Fruit fly (Drosophila melanogaster) whole organism, embryonic: ENCODE measurements around the gene CG11350.

Source experiments
- ATbp ChIP-seq: fragments of 200-800 bp; sonication (Bioruptor generic); optimal IDR thresholded peaks from 2 replicates; lab custom pipeline; 2017; ENCODE audit warnings: missing biosample characterization, mild to moderate bottlenecking, missing genetic modification characterization, missing genetic modification reagents
- Antp ChIP-seq: fragments of 200-800 bp; sonication (Bioruptor generic); optimal IDR thresholded peaks from 3 replicates; lab custom pipeline; 2016; ENCODE audit warnings: missing biosample characterization, missing genetic modification characterization
- Atf-2 ChIP-seq: fragments of 200-800 bp; sonication (Bioruptor generic); optimal IDR thresholded peaks from 2 replicates; lab custom pipeline; 2016; ENCODE audit warnings: missing biosample characterization, missing genetic modification characterization
- Awh ChIP-seq: fragments of 200-800 bp; sonication (Bioruptor generic); IDR thresholded peaks from 2 replicates; pipeline ENCODE4, ENCODE4 v1.3.6; 2022; ENCODE audit warnings: missing biosample characterization, missing genetic modification characterization
- Bteb2 ChIP-seq: fragments of 200-800 bp; sonication (Bioruptor generic); optimal IDR thresholded peaks from 2 replicates; lab custom pipeline; 2016; ENCODE audit warnings: missing biosample characterization, missing genetic modification characterization
- CG10462 ChIP-seq: fragments of 200-800 bp; sonication (Bioruptor generic); optimal IDR thresholded peaks from 2 replicates; lab custom pipeline; 2016; ENCODE audit warnings: missing biosample characterization, missing genetic modification characterization
- CG10959 ChIP-seq: fragments of 200-800 bp; sonication (Bioruptor generic); IDR thresholded peaks from 2 replicates; pipeline ENCODE4 v1.3.6; 2022; ENCODE audit warnings: missing biosample characterization, missing genetic modification characterization
- CG10979 ChIP-seq: fragments of 200-800 bp; sonication (Bioruptor generic); optimal IDR thresholded peaks from 2 replicates; lab custom pipeline; 2018; ENCODE audit warnings: missing biosample characterization, mild to moderate bottlenecking, missing genetic modification characterization, moderate library complexity
- CG11247 ChIP-seq: fragments of 200-800 bp; sonication (Bioruptor generic); IDR thresholded peaks from 2 replicates; pipeline ENCODE4 v1.3.6; 2022; ENCODE audit warnings: missing biosample characterization, missing genetic modification characterization
- CG12744 ChIP-seq: fragments of 200-800 bp; sonication (Bioruptor generic); optimal IDR thresholded peaks from 2 replicates; lab custom pipeline; 2016; ENCODE audit warnings: missing biosample characterization, missing genetic modification characterization
- CG1602 ChIP-seq: fragments of 200-800 bp; sonication (Bioruptor generic); optimal IDR thresholded peaks from 3 replicates; lab custom pipeline; 2016; ENCODE audit warnings: missing biosample characterization, missing genetic modification characterization
- CG1832 ChIP-seq: fragments of 200-800 bp; sonication (Bioruptor generic); optimal IDR thresholded peaks from 2 replicates; lab custom pipeline; 2017; ENCODE audit warnings: missing biosample characterization, mild to moderate bottlenecking, missing genetic modification characterization, inconsistent platforms
- CG3163 ChIP-seq: fragments of 200-800 bp; sonication (Bioruptor generic); optimal IDR thresholded peaks from 3 replicates; lab custom pipeline; 2016; ENCODE audit warnings: missing biosample characterization, missing genetic modification characterization
- CG32767 ChIP-seq: fragments of 200-800 bp; sonication (Bioruptor generic); IDR thresholded peaks from 2 replicates; pipeline ENCODE4 v1.3.6; 2022; ENCODE audit warnings: missing biosample characterization, missing genetic modification characterization
- CG33213 ChIP-seq: fragments of 200-800 bp; sonication (Bioruptor generic); optimal IDR thresholded peaks from 3 replicates; lab custom pipeline; 2016; ENCODE audit warnings: missing biosample characterization, missing genetic modification characterization
- CG4617 ChIP-seq: fragments of 200-800 bp; sonication (Bioruptor generic); optimal IDR thresholded peaks from 3 replicates; lab custom pipeline; 2016; ENCODE audit warnings: missing biosample characterization, missing genetic modification characterization, borderline replicate concordance
- CG6689 ChIP-seq: fragments of 200-800 bp; sonication (Bioruptor generic); IDR thresholded peaks from 2 replicates; pipeline ENCODE4 v1.3.6; 2022; ENCODE audit warnings: missing biosample characterization, missing genetic modification characterization
- CG7372 ChIP-seq: fragments of 200-800 bp; sonication (Bioruptor generic); IDR thresholded peaks from 2 replicates; pipeline ENCODE4 v1.3.6; 2022; ENCODE audit warnings: missing biosample characterization, missing genetic modification characterization
- CG7745 ChIP-seq: fragments of 200-800 bp; sonication (Bioruptor generic); optimal IDR thresholded peaks from 2 replicates; lab custom pipeline; 2018; ENCODE audit warnings: missing biosample characterization, mild to moderate bottlenecking, missing genetic modification characterization, moderate library complexity
- Camta ChIP-seq: fragments of 200-800 bp; sonication (Bioruptor generic); optimal IDR thresholded peaks from 2 replicates; lab custom pipeline; 2016; ENCODE audit warnings: missing biosample characterization, missing genetic modification characterization
- D19B ChIP-seq: fragments of 200-800 bp; sonication (Bioruptor generic); optimal IDR thresholded peaks from 2 replicates; lab custom pipeline; 2017; ENCODE audit warnings: missing biosample characterization, mild to moderate bottlenecking, missing genetic modification characterization
- Drgx ChIP-seq: fragments of 200-800 bp; sonication (Bioruptor generic); IDR thresholded peaks from 2 replicates; pipeline ENCODE4 v1.3.6; 2022; ENCODE audit warnings: missing biosample characterization, missing genetic modification characterization
- H15 ChIP-seq: fragments of 200-800 bp; sonication (Bioruptor generic); IDR thresholded peaks from 3 replicates; pipeline ENCODE4 v1.3.6; 2022; ENCODE audit warnings: missing biosample characterization, missing genetic modification characterization
- HLHmδ ChIP-seq: fragments of 200-800 bp; sonication (Bioruptor generic); optimal IDR thresholded peaks from 2 replicates; lab custom pipeline; 2018; ENCODE audit warnings: missing biosample characterization, mild to moderate bottlenecking, missing genetic modification characterization, moderate library complexity
- Hand ChIP-seq: fragments of 200-800 bp; sonication (Bioruptor generic); optimal IDR thresholded peaks from 2 replicates; lab custom pipeline; 2017; ENCODE audit warnings: mild to moderate bottlenecking, missing biosample characterization, missing genetic modification reagents, missing genetic modification characterization
- Jarid2 ChIP-seq: fragments of 200-800 bp; sonication (Bioruptor generic); optimal IDR thresholded peaks from 3 replicates; lab custom pipeline; 2017; ENCODE audit warnings: mild to moderate bottlenecking, missing biosample characterization, missing genetic modification reagents, missing genetic modification characterization
- MTF-1 ChIP-seq: fragments of 200-800 bp; sonication (Bioruptor generic); optimal IDR thresholded peaks from 2 replicates; lab custom pipeline; 2018; ENCODE audit warnings: missing biosample characterization, mild to moderate bottlenecking, missing genetic modification characterization, borderline replicate concordance
- Max ChIP-seq: fragments of 200-800 bp; sonication (Bioruptor generic); optimal IDR thresholded peaks from 2 replicates; lab custom pipeline; 2016; ENCODE audit warnings: missing biosample characterization, mild to moderate bottlenecking, missing genetic modification characterization
- Meics ChIP-seq: fragments of 200-800 bp; sonication (Bioruptor generic); optimal IDR thresholded peaks from 2 replicates; lab custom pipeline; 2017; ENCODE audit warnings: missing biosample characterization, mild to moderate bottlenecking, missing genetic modification characterization
- Sin3A ChIP-seq: fragments of >200 bp; optimal IDR thresholded peaks from 2 replicates; lab custom pipeline; 2018
- Sry-δ ChIP-seq: fragments of 200-800 bp; sonication (Bioruptor generic); optimal IDR thresholded peaks from 2 replicates; lab custom pipeline; 2016; ENCODE audit warnings: missing biosample characterization, missing genetic modification characterization
- ab ChIP-seq: fragments of 200-800 bp; sonication (Bioruptor generic); optimal IDR thresholded peaks from 2 replicates; lab custom pipeline; 2016; ENCODE audit warnings: missing biosample characterization, missing genetic modification characterization
- ase ChIP-seq: fragments of 200-800 bp; sonication (Bioruptor generic); IDR thresholded peaks from 3 replicates; pipeline ENCODE4 v1.3.6; 2022; ENCODE audit warnings: missing biosample characterization, missing genetic modification characterization
- bowl ChIP-seq: fragments of 200-800 bp; sonication (Bioruptor generic); IDR thresholded peaks from 2 replicates; pipeline ENCODE4 v1.3.6; 2022; ENCODE audit warnings: missing biosample characterization, missing genetic modification characterization
- chinmo ChIP-seq: fragments of 200-800 bp; sonication (Bioruptor generic); IDR thresholded peaks from 4 replicates; pipeline ENCODE4 v1.3.6; 2022; ENCODE audit warnings: missing biosample characterization, missing genetic modification characterization; ENCODE audit not compliant: partially characterized antibody
- crc ChIP-seq: fragments of 200-800 bp; sonication (Bioruptor generic); optimal IDR thresholded peaks from 2 replicates; lab custom pipeline; 2016; ENCODE audit warnings: missing biosample characterization, missing genetic modification characterization
- cwo ChIP-seq: fragments of 200-800 bp; sonication (Bioruptor generic); optimal IDR thresholded peaks from 3 replicates; lab custom pipeline; 2017; ENCODE audit warnings: missing biosample characterization, missing genetic modification characterization, mild to moderate bottlenecking, moderate library complexity, missing genetic modification reagents
- esg ChIP-seq: fragments of 200-800 bp; sonication (Bioruptor generic); conservative IDR thresholded peaks from 2 replicates; pipeline ENCODE4 v1.3.6; 2022; ENCODE audit warnings: missing biosample characterization, missing genetic modification characterization
- eve ChIP-seq, 2 experiments: fragments of >200 bp; optimal IDR thresholded peaks; 2 replicates each; lab custom pipeline; 2017; ENCODE audit warnings: missing biosample characterization in 2 of 2, missing genetic modification characterization in 2 of 2
- fd64A ChIP-seq: fragments of 200-800 bp; sonication (Bioruptor generic); optimal IDR thresholded peaks from 3 replicates; lab custom pipeline; 2018; ENCODE audit warnings: missing biosample characterization, mild to moderate bottlenecking, missing genetic modification characterization
- gce ChIP-seq: fragments of 200-800 bp; sonication (Bioruptor generic); IDR thresholded peaks from 3 replicates; pipeline ENCODE4 v1.3.6; 2022; ENCODE audit warnings: missing biosample characterization, missing genetic modification characterization
- gcm2 ChIP-seq: fragments of 200-800 bp; sonication (Bioruptor generic); optimal IDR thresholded peaks from 2 replicates; lab custom pipeline; 2016; ENCODE audit warnings: missing biosample characterization, missing genetic modification characterization
- hb ChIP-seq: fragments of 200-800 bp; sonication (Bioruptor generic); IDR thresholded peaks from 3 replicates; pipeline ENCODE4 v1.3.6; 2022; ENCODE audit warnings: missing biosample characterization, missing genetic modification characterization; ENCODE audit not compliant: partially characterized antibody
- hbn ChIP-seq: fragments of 200-800 bp; sonication (Bioruptor generic); IDR thresholded peaks from 2 replicates; pipeline ENCODE4 v1.3.6; 2022; ENCODE audit warnings: missing biosample characterization, missing genetic modification characterization; ENCODE audit not compliant: partially characterized antibody
- maf-S ChIP-seq: fragments of 200-800 bp; sonication (Bioruptor generic); optimal IDR thresholded peaks from 2 replicates; lab custom pipeline; 2016; ENCODE audit warnings: missing biosample characterization, missing genetic modification characterization
- otp ChIP-seq: fragments of 200-800 bp; sonication (Bioruptor generic); IDR thresholded peaks from 3 replicates; pipeline ENCODE4, ENCODE4 v1.3.6; 2022; ENCODE audit warnings: missing biosample characterization, missing genetic modification characterization
- ranshi ChIP-seq: fragments of 200-800 bp; sonication (Bioruptor generic); IDR thresholded peaks from 2 replicates; pipeline ENCODE4 v1.3.6; 2022; ENCODE audit warnings: missing biosample characterization, missing genetic modification characterization
- rib ChIP-seq: fragments of 200-800 bp; sonication (Bioruptor generic); IDR thresholded peaks from 2 replicates; pipeline ENCODE4 v1.3.6; 2022; ENCODE audit warnings: missing biosample characterization, missing genetic modification characterization
- ssp ChIP-seq: fragments of 200-800 bp; sonication (Bioruptor generic); IDR thresholded peaks from 2 replicates; pipeline ENCODE4 v1.3.6; 2022; ENCODE audit warnings: missing biosample characterization, missing genetic modification characterization
- tap ChIP-seq: fragments of 200-800 bp; optimal IDR thresholded peaks from 3 replicates; lab custom pipeline; 2019; ENCODE audit warnings: missing biosample characterization, mild to moderate bottlenecking, missing genetic modification characterization, moderate library complexity
- toy ChIP-seq: fragments of 200-800 bp; sonication (Bioruptor generic); IDR thresholded peaks from 2 replicates; pipeline ENCODE4 v1.3.6; 2022; ENCODE audit warnings: missing biosample characterization, missing genetic modification characterization
- zfh1 ChIP-seq: fragments of 200-800 bp; sonication (Bioruptor generic); IDR thresholded peaks from 3 replicates; pipeline ENCODE4 v1.3.6; 2022; ENCODE audit warnings: missing biosample characterization, missing genetic modification characterization

Gene CG11350

DNA sequence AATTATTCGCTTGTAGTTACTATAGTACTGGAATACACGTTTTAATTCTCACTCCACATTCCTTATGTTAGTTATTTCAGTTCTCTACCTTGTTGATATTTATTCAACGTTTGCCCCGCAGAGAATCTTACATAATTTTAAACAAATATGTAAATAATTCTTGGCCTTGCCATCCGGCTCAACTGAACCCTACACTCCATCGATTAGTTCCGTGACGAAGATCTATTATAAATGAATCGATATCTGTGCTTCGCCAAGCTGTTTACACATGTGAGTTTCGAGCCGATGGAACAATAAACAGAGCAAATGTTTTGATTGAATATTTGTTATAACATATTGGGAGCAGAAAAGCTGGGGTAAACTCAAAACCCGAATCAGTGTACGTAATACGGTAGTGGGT, 39.2 kb downstream of the CG11350 start (continued):
- no peak for TF ChIP-seq hb (GFP tag; lab: Robert Waterston, UW)
- no peak for TF ChIP-seq CG3163 (GFP tag; lab: Kevin White, UChicago)
- no peak for TF ChIP-seq CG1832 (GFP tag; lab: Kevin White, UChicago)
- no peak for TF ChIP-seq Drgx
- 0 out of 2 replicates have a peak, but pooled peaks have one; percentile 8 for TF ChIP-seq CG7372 (GFP tag; lab: Robert Waterston, UW)
- no peak for TF ChIP-seq Sry-δ (GFP tag; lab: Kevin White, UChicago)
- TF ChIP-seq maf-S (GFP tag; lab: Kevin White, UChicago), result no peak
- peak in 1 of 2 experiments; percentile 43 for TF ChIP-seq eve (GFP tag; optimal IDR thresholded peaks at IDR 0.05; lab: Kevin White, UChicago)
- peak; percentile 49 for TF ChIP-seq crc (GFP tag; lab: Kevin White, UChicago)
- TF ChIP-seq zfh1 (GFP tag; lab: Robert Waterston, UW), result no peak
- no peak for TF ChIP-seq CG10462 (GFP tag; lab: Kevin White, UChicago)
- TF ChIP-seq rib (GFP tag; lab: Robert Waterston, UW), result no peak
- TF ChIP-seq H15, result no peak
- no peak for TF ChIP-seq CG12744
- TF ChIP-seq cwo (GFP tag; lab: Kevin White, UChicago), result peak; percentile 24
- no peak for TF ChIP-seq HLHmδ (GFP tag; lab: Kevin White, UChicago)
- TF ChIP-seq gce, result no peak
- TF ChIP-seq Atf-2 (GFP tag; lab: Kevin White, UChicago), result no peak
- TF ChIP-seq fd64A (GFP tag; lab: Kevin White, UChicago), result peak; percentile 25
- TF ChIP-seq Hand (GFP tag; lab: Kevin White, UChicago), result no peak
- no peak for TF ChIP-seq CG10959 (GFP tag; lab: Robert Waterston, UW)
- peak; percentile 29; the same call in 1 of the 2 replicates for TF ChIP-seq Awh (GFP tag; lab: Robert Waterston, UW)
- TF ChIP-seq ranshi, result peak; percentile 43; the same call in 1 of the 2 replicates
- TF ChIP-seq ssp (GFP tag; lab: Robert Waterston, UW), result no peak
- 0 out of 2 replicates have a peak, but pooled peaks have one; percentile 5 for TF ChIP-seq CG11247 (GFP tag; lab: Robert Waterston, UW)
- no peak for TF ChIP-seq hbn (GFP tag; lab: Robert Waterston, UW)
- peak; percentile 29; the same call in 1 of the 2 replicates for TF ChIP-seq bowl (GFP tag; lab: Robert Waterston, UW)
- peak; percentile 55 for TF ChIP-seq MTF-1 (GFP tag; lab: Kevin White, UChicago)
- TF ChIP-seq otp (GFP tag; lab: Robert Waterston, UW), result no peak
- peak; percentile 0 for TF ChIP-seq Antp (GFP tag; lab: Kevin White, UChicago)
- TF ChIP-seq ab (GFP tag; lab: Kevin White, UChicago), result no peak
- TF ChIP-seq CG10979, result no peak
- TF ChIP-seq Bteb2 (GFP tag; lab: Kevin White, UChicago), result peak; percentile 27
- TF ChIP-seq CG7745 (tag; lab: Kevin White, UChicago), result no peak
- no peak for TF ChIP-seq ase (GFP tag; lab: Robert Waterston, UW)
- no peak for TF ChIP-seq tap (tag; lab: Kevin White, UChicago)
- TF ChIP-seq Sin3A (lab: Kevin White, UChicago), result no peak
- no peak for TF ChIP-seq CG6689 (GFP tag; lab: Robert Waterston, UW)
- peak; percentile 58 for TF ChIP-seq Camta
- no peak for TF ChIP-seq esg (GFP tag; lab: Robert Waterston, UW)
- 0 out of 2 replicates have a peak, but pooled peaks have one; percentile 24 for TF ChIP-seq toy (GFP tag; lab: Robert Waterston, UW)
- peak; percentile 71 for TF ChIP-seq Meics (GFP tag; lab: Kevin White, UChicago)
- TF ChIP-seq Jarid2, result no peak
- TF ChIP-seq gcm2 (GFP tag; lab: Kevin White, UChicago), result no peak
- peak; percentile 23 for TF ChIP-seq Max
- TF ChIP-seq CG1602 (GFP tag; lab: Kevin White, UChicago), result no peak
- no peak for TF ChIP-seq D19B
- peak; percentile 40 for TF ChIP-seq ATbp
- TF ChIP-seq CG32767 (GFP tag; lab: Robert Waterston, UW), result no peak
- TF ChIP-seq CG33213, result peak; percentile 31
- TF ChIP-seq CG4617 (GFP tag; lab: Kevin White, UChicago), result no peak
- peak; percentile 39; the same call in 1 of the 4 replicates for TF ChIP-seq chinmo (GFP tag; lab: Robert Waterston, UW)
